Fruit fly (Drosophila melanogaster) whole organism, embryonic: ENCODE measurements around the gene CG6296.
A peak's percentile ranks its signal among the peaks of the same experiment; 100 is the strongest.

ENCODE experiments used
- CG10274 ChIP-seq: fragments of 200-800 bp; sonication (Bioruptor generic); optimal IDR thresholded peaks from 3 replicates; lab custom pipeline; 2017; ENCODE audit warnings: missing biosample characterization, mild to moderate bottlenecking, missing genetic modification characterization
- CG10462 ChIP-seq: fragments of 200-800 bp; sonication (Bioruptor generic); optimal IDR thresholded peaks from 2 replicates; lab custom pipeline; 2016; ENCODE audit warnings: missing biosample characterization, missing genetic modification characterization
- CG10565 ChIP-seq: fragments of 200-800 bp; sonication (Bioruptor generic); optimal IDR thresholded peaks from 3 replicates; lab custom pipeline; 2016; ENCODE audit warnings: missing biosample characterization, mild to moderate bottlenecking, missing genetic modification characterization
- CG11504 ChIP-seq: fragments of 200-800 bp; sonication (Bioruptor generic); optimal IDR thresholded peaks from 3 replicates; lab custom pipeline; 2019; ENCODE audit warnings: missing biosample characterization, mild to moderate bottlenecking, missing genetic modification characterization, moderate library complexity
- CG11723 ChIP-seq: fragments of 200-800 bp; sonication (Bioruptor generic); optimal IDR thresholded peaks from 2 replicates; lab custom pipeline; 2017; ENCODE audit warnings: missing biosample characterization, mild to moderate bottlenecking, missing genetic modification characterization
- CG13123 ChIP-seq: fragments of 200-800 bp; sonication (Bioruptor generic); optimal IDR thresholded peaks from 2 replicates; lab custom pipeline; 2016; ENCODE audit warnings: missing biosample characterization, missing genetic modification characterization
- CG15514 ChIP-seq: fragments of 200-800 bp; sonication (Bioruptor generic); optimal IDR thresholded peaks from 3 replicates; lab custom pipeline; 2017; ENCODE audit warnings: missing biosample characterization, missing genetic modification characterization, mild to moderate bottlenecking, moderate library complexity, missing genetic modification reagents
- CG15601 ChIP-seq: fragments of 200-800 bp; sonication (Bioruptor generic); optimal IDR thresholded peaks from 3 replicates; lab custom pipeline; 2019; ENCODE audit warnings: missing biosample characterization, mild to moderate bottlenecking, missing genetic modification characterization, moderate library complexity
- CG2120 ChIP-seq: fragments of 200-800 bp; sonication (Bioruptor generic); optimal IDR thresholded peaks from 3 replicates; lab custom pipeline; 2016; ENCODE audit warnings: missing biosample characterization, missing genetic modification characterization
- CG31224 ChIP-seq: fragments of 200-800 bp; sonication (Bioruptor generic); IDR thresholded peaks from 2 replicates; pipeline ENCODE4 v1.3.6; 2022; ENCODE audit warnings: missing biosample characterization, missing genetic modification characterization
- CG31365 ChIP-seq: fragments of 200-800 bp; sonication (Bioruptor generic); optimal IDR thresholded peaks from 2 replicates; lab custom pipeline; 2018; ENCODE audit warnings: missing biosample characterization, mild to moderate bottlenecking, missing genetic modification characterization
- CG31388 ChIP-seq: fragments of 200-800 bp; sonication (Bioruptor generic); optimal IDR thresholded peaks from 2 replicates; lab custom pipeline; 2016; ENCODE audit warnings: missing biosample characterization, missing genetic modification characterization
- CG4404 ChIP-seq: fragments of 200-800 bp; sonication (Bioruptor generic); IDR thresholded peaks from 2 replicates; pipeline ENCODE4 v1.3.6; 2022; ENCODE audit warnings: missing biosample characterization, missing genetic modification characterization
- CG6813 ChIP-seq: fragments of 200-800 bp; sonication (Bioruptor generic); optimal IDR thresholded peaks from 2 replicates; lab custom pipeline; 2017; ENCODE audit warnings: missing biosample characterization, missing genetic modification characterization, mild to moderate bottlenecking, moderate library complexity, missing genetic modification reagents
- CG7786 ChIP-seq: fragments of 200-800 bp; sonication (Bioruptor generic); optimal IDR thresholded peaks from 2 replicates; lab custom pipeline; 2016; ENCODE audit warnings: missing biosample characterization, missing genetic modification characterization
- CG7928 ChIP-seq: fragments of 200-800 bp; sonication (Bioruptor generic); optimal IDR thresholded peaks from 2 replicates; lab custom pipeline; 2017; ENCODE audit warnings: missing biosample characterization, mild to moderate bottlenecking, missing genetic modification characterization
- CG7963 ChIP-seq: fragments of 200-800 bp; sonication (Bioruptor generic); IDR thresholded peaks from 3 replicates; pipeline ENCODE4 v1.3.6; 2022; ENCODE audit warnings: missing biosample characterization, missing genetic modification characterization; ENCODE audit not compliant: partially characterized antibody
- Chrac-16 ChIP-seq: fragments of 200-800 bp; sonication (Bioruptor generic); optimal IDR thresholded peaks from 3 replicates; lab custom pipeline; 2016; ENCODE audit warnings: missing biosample characterization, missing genetic modification characterization
- Dll ChIP-seq: fragments of 200-800 bp; sonication (Bioruptor generic); IDR thresholded peaks from 4 replicates; pipeline ENCODE4 v1.3.6; 2022; ENCODE audit warnings: missing biosample characterization, missing genetic modification characterization; ENCODE audit not compliant: partially characterized antibody
- Ets65A ChIP-seq: fragments of 200-800 bp; sonication (Bioruptor generic); peaks from one replicate; lab custom pipeline; 2016; ENCODE audit warnings: missing biosample characterization, missing genetic modification characterization
- HmgZ ChIP-seq: fragments of 200-800 bp; sonication (Bioruptor generic); optimal IDR thresholded peaks from 2 replicates; lab custom pipeline; 2018; ENCODE audit warnings: missing biosample characterization, mild to moderate bottlenecking, missing genetic modification characterization
- Hr39 ChIP-seq: fragments of >200 bp; optimal IDR thresholded peaks from 2 replicates; lab custom pipeline; 2017
- Lhr ChIP-seq: fragments of 200-800 bp; sonication (Bioruptor generic); optimal IDR thresholded peaks from 3 replicates; lab custom pipeline; 2017; ENCODE audit warnings: mild to moderate bottlenecking, missing biosample characterization, missing genetic modification reagents, missing genetic modification characterization
- MBD-R2 ChIP-seq: fragments of 200-800 bp; sonication (Bioruptor generic); IDR thresholded peaks from 2 replicates; pipeline ENCODE4 v1.3.6; 2022; ENCODE audit warnings: missing biosample characterization, missing genetic modification characterization
- Max ChIP-seq: fragments of 200-800 bp; sonication (Bioruptor generic); optimal IDR thresholded peaks from 2 replicates; lab custom pipeline; 2016; ENCODE audit warnings: missing biosample characterization, mild to moderate bottlenecking, missing genetic modification characterization
- Sin3A ChIP-seq: fragments of >200 bp; optimal IDR thresholded peaks from 2 replicates; lab custom pipeline; 2018
- Six4 ChIP-seq: fragments of 200-800 bp; sonication (Bioruptor generic); optimal IDR thresholded peaks from 2 replicates; lab custom pipeline; 2016; ENCODE audit warnings: missing biosample characterization, missing genetic modification characterization
- Sox102F ChIP-seq: fragments of 200-800 bp; sonication (Bioruptor generic); optimal IDR thresholded peaks from 2 replicates; lab custom pipeline; 2018; ENCODE audit warnings: missing biosample characterization, mild to moderate bottlenecking, missing genetic modification characterization, moderate library complexity
- Tbp ChIP-seq: fragments of >200 bp; optimal IDR thresholded peaks from 2 replicates; lab custom pipeline; 2018; ENCODE audit warnings: missing biosample characterization, missing genetic modification characterization
- cato ChIP-seq: fragments of 200-800 bp; sonication (Bioruptor generic); optimal IDR thresholded peaks from 2 replicates; lab custom pipeline; 2016; ENCODE audit warnings: missing biosample characterization, missing genetic modification characterization, borderline replicate concordance
- dpn ChIP-seq, 2 experiments: fragments of 200-800 bp; sonication (Bioruptor generic); optimal IDR thresholded peaks; 3 replicates each; lab custom pipeline; 2016; ENCODE audit warnings: missing biosample characterization in 2 of 2, missing genetic modification characterization in 2 of 2
- eyg ChIP-seq: fragments of 200-800 bp; sonication (Bioruptor generic); optimal IDR thresholded peaks from 3 replicates; lab custom pipeline; 2016; ENCODE audit warnings: missing biosample characterization, missing genetic modification characterization
- fd64A ChIP-seq: fragments of 200-800 bp; sonication (Bioruptor generic); optimal IDR thresholded peaks from 3 replicates; lab custom pipeline; 2018; ENCODE audit warnings: missing biosample characterization, mild to moderate bottlenecking, missing genetic modification characterization
- fd96Cb ChIP-seq: fragments of 200-800 bp; sonication (Bioruptor generic); optimal IDR thresholded peaks from 2 replicates; lab custom pipeline; 2018; ENCODE audit warnings: missing biosample characterization, mild to moderate bottlenecking, missing genetic modification characterization, moderate library complexity
- gcm ChIP-seq: fragments of 200-800 bp; sonication (Bioruptor generic); optimal IDR thresholded peaks from 2 replicates; lab custom pipeline; 2019; ENCODE audit warnings: missing biosample characterization, mild to moderate bottlenecking, missing genetic modification characterization, moderate library complexity
- gt ChIP-seq: fragments of 200-800 bp; sonication (Bioruptor generic); IDR thresholded peaks from 2 replicates; pipeline ENCODE4 v1.3.6; 2022; ENCODE audit warnings: missing biosample characterization, missing genetic modification characterization
- hb ChIP-seq: fragments of 200-800 bp; sonication (Bioruptor generic); IDR thresholded peaks from 3 replicates; pipeline ENCODE4 v1.3.6; 2022; ENCODE audit warnings: missing biosample characterization, missing genetic modification characterization; ENCODE audit not compliant: partially characterized antibody
- hkb ChIP-seq, 2 experiments: fragments of 200-800 bp in 1 of 2; fragments of >200 bp in 1 of 2; sonication (Bioruptor generic) in 1 of 2; IDR thresholded peaks in 1 of 2; optimal IDR thresholded peaks in 1 of 2; 2 replicates each; pipeline versions ENCODE4 v1.3.6 to Lab custom; 2017 to 2022; ENCODE audit warnings: missing biosample characterization in 1 of 2, missing genetic modification characterization in 1 of 2
- hth ChIP-seq: fragments of >200 bp; optimal IDR thresholded peaks from 2 replicates; lab custom pipeline; 2017; ENCODE audit warnings: inconsistent platforms
- lbe ChIP-seq: fragments of 200-800 bp; sonication (Bioruptor generic); optimal IDR thresholded peaks from 2 replicates; lab custom pipeline; 2016; ENCODE audit warnings: missing biosample characterization, mild to moderate bottlenecking, missing genetic modification characterization
- lola ChIP-seq, 3 experiments: fragments of >200 bp in 2 of 3; fragments of 200-800 bp in 1 of 3; sonication (Bioruptor generic) in 1 of 3; optimal IDR thresholded peaks; 2 replicates each; lab custom pipeline; 2017 to 2019; ENCODE audit warnings: missing biosample characterization in 3 of 3, missing genetic modification characterization in 3 of 3, mild to moderate bottlenecking in 1 of 3, moderate library complexity in 1 of 3
- mirr ChIP-seq: fragments of 200-800 bp; sonication (Bioruptor generic); optimal IDR thresholded peaks from 3 replicates; lab custom pipeline; 2018; ENCODE audit warnings: missing biosample characterization, mild to moderate bottlenecking, missing genetic modification characterization
- onecut ChIP-seq: fragments of 200-800 bp; sonication (Bioruptor generic); IDR thresholded peaks from 2 replicates; pipeline ENCODE4 v1.3.6; 2022; ENCODE audit warnings: missing biosample characterization, missing genetic modification characterization
- p53 ChIP-seq: fragments of 200-800 bp; sonication (Bioruptor generic); optimal IDR thresholded peaks from 2 replicates; lab custom pipeline; 2016; ENCODE audit warnings: missing biosample characterization, missing genetic modification characterization
- phol ChIP-seq: fragments of 200-800 bp; sonication (Bioruptor generic); optimal IDR thresholded peaks from 3 replicates; lab custom pipeline; 2018; ENCODE audit warnings: missing biosample characterization, mild to moderate bottlenecking, missing genetic modification characterization, moderate library complexity
- run ChIP-seq: fragments of 200-800 bp; sonication (Bioruptor generic); optimal IDR thresholded peaks from 3 replicates; lab custom pipeline; 2018; ENCODE audit warnings: missing biosample characterization, mild to moderate bottlenecking, missing genetic modification characterization
- ssp ChIP-seq: fragments of 200-800 bp; sonication (Bioruptor generic); IDR thresholded peaks from 2 replicates; pipeline ENCODE4 v1.3.6; 2022; ENCODE audit warnings: missing biosample characterization, missing genetic modification characterization
- ttk ChIP-seq: fragments of 200-800 bp; sonication (Bioruptor generic); IDR thresholded peaks from 2 replicates; pipeline ENCODE4 v2.1.2; 2022; ENCODE audit warnings: missing biosample characterization, missing genetic modification characterization
- vvl ChIP-seq: fragments of 200-800 bp; sonication (Bioruptor generic); IDR thresholded peaks from 2 replicates; pipeline ENCODE4 v1.3.6; 2022; ENCODE audit warnings: missing biosample characterization, missing genetic modification characterization
- wdn ChIP-seq: fragments of 200-800 bp; sonication (Bioruptor generic); IDR thresholded peaks from 2 replicates; pipeline ENCODE4 v1.3.6; 2022; ENCODE audit warnings: missing biosample characterization, missing genetic modification characterization

The CG6296 gene

dm6 chr3R:26968823-26969638, 36.2 kb downstream of the CG6296 start:
- TF ChIP-seq gt (GFP tag; lab: Robert Waterston, UW) = no peak
- no peak for TF ChIP-seq CG13123 (GFP tag; lab: Kevin White, UChicago)
- no peak for TF ChIP-seq CG31388
- no peak for TF ChIP-seq Chrac-16 (GFP tag; lab: Kevin White, UChicago)
- TF ChIP-seq CG6813 (GFP tag; lab: Kevin White, UChicago) = no peak
- TF ChIP-seq CG10462 (GFP tag; lab: Kevin White, UChicago) = no peak
- TF ChIP-seq Lhr = no peak
- TF ChIP-seq Sin3A (lab: Kevin White, UChicago) = no peak
- TF ChIP-seq ssp = no peak
- peak; percentile 36 for TF ChIP-seq Sox102F
- TF ChIP-seq CG7786 (GFP tag; lab: Kevin White, UChicago) = no peak
- no peak for TF ChIP-seq CG11504 (tag; lab: Kevin White, UChicago)
- no peak for TF ChIP-seq cato (GFP tag; lab: Kevin White, UChicago)
- TF ChIP-seq CG31224 (GFP tag; lab: Robert Waterston, UW) = peak; percentile 76
- no peak for TF ChIP-seq Tbp (GFP tag; lab: Kevin White, UChicago)
- no peak for TF ChIP-seq ttk (GFP tag; lab: Robert Waterston, UW)
- no peak for TF ChIP-seq lbe
- TF ChIP-seq hkb (optimal IDR thresholded peaks at IDR 0.05; lab: Kevin White, UChicago) = no peak
- TF ChIP-seq hkb (GFP tag; IDR thresholded peaks at IDR 0.05; lab: Robert Waterston, UW) = no peak
- no peak for TF ChIP-seq CG7963 (GFP tag; lab: Robert Waterston, UW)
- no peak for TF ChIP-seq CG11723
- no peak for TF ChIP-seq HmgZ (tag; lab: Kevin White, UChicago)
- no peak for TF ChIP-seq fd64A (GFP tag; lab: Kevin White, UChicago)
- no peak for TF ChIP-seq CG10565 (GFP tag; lab: Kevin White, UChicago)
- peak; percentile 21 for TF ChIP-seq gcm (GFP tag; lab: Kevin White, UChicago)
- no peak for TF ChIP-seq CG10274 (GFP tag; lab: Kevin White, UChicago)
- TF ChIP-seq CG15514 = no peak
- TF ChIP-seq phol = peak; percentile 24
- no peak for TF ChIP-seq vvl
- no peak for TF ChIP-seq hth (lab: Kevin White, UChicago)
- peak; percentile 86 for TF ChIP-seq mirr (GFP tag; lab: Kevin White, UChicago)
- TF ChIP-seq dpn (GFP tag; optimal IDR thresholded peaks at IDR 0.05; lab: Kevin White, UChicago) = no peak
- TF ChIP-seq Six4 (GFP tag; lab: Kevin White, UChicago) = no peak
- TF ChIP-seq MBD-R2 (GFP tag; lab: Robert Waterston, UW) = no peak
- TF ChIP-seq onecut = no peak
- no peak for TF ChIP-seq Max
- TF ChIP-seq fd96Cb (tag; lab: Kevin White, UChicago) = no peak
- TF ChIP-seq CG4404 (GFP tag; lab: Robert Waterston, UW) = no peak
- TF ChIP-seq Dll (GFP tag; lab: Robert Waterston, UW) = no peak
- no peak for TF ChIP-seq Hr39 (lab: Kevin White, UChicago)
- peak in 1 of 3 experiments; percentile 47 for TF ChIP-seq lola (GFP tag; optimal IDR thresholded peaks at IDR 0.05; lab: Kevin White, UChicago)
- no peak for TF ChIP-seq hb (GFP tag; lab: Robert Waterston, UW)
- no peak for TF ChIP-seq run
- TF ChIP-seq p53 = no peak
- TF ChIP-seq Ets65A (GFP tag; lab: Kevin White, UChicago) = no peak
- TF ChIP-seq eyg (GFP tag; lab: Kevin White, UChicago) = no peak
- peak; percentile 10 for TF ChIP-seq CG2120
- no peak for TF ChIP-seq CG7928 (GFP tag; lab: Kevin White, UChicago)
- no peak for TF ChIP-seq CG15601 (tag; lab: Kevin White, UChicago)
- no peak for TF ChIP-seq CG31365 (tag; lab: Kevin White, UChicago)
- TF ChIP-seq wdn (GFP tag; lab: Robert Waterston, UW) = no peak
